Worm (Caenorhabditis elegans): ENCODE measurements around the gene F58G6.3.

- TF ChIP-seq peb-1 (tag; optimal IDR thresholded peaks at IDR 0.05) = no peak
- TF ChIP-seq blmp-1 (tag; optimal IDR thresholded peaks at IDR 0.05; ENCODE audit: insufficient read depth) = no peak
- TF ChIP-seq elt-1 (tag; optimal IDR thresholded peaks at IDR 0.05) = no peak
- no peak for TF ChIP-seq nhr-237 (tag; optimal IDR thresholded peaks at IDR 0.05)
- TF ChIP-seq nhr-12 (tag; optimal IDR thresholded peaks at IDR 0.05) = no peak
- TF ChIP-seq crh-2 (tag; optimal IDR thresholded peaks at IDR 0.05) = no peak
- TF ChIP-seq C34F6.9 (tag; optimal IDR thresholded peaks at IDR 0.05) = no peak
- no peak for TF ChIP-seq nhr-25 (tag; optimal IDR thresholded peaks at IDR 0.05)
- no peak for TF ChIP-seq aly-2 (tag; optimal IDR thresholded peaks at IDR 0.05)
- TF ChIP-seq ceh-16 (tag; optimal IDR thresholded peaks at IDR 0.05) = no peak
- no peak for TF ChIP-seq skn-1 (tag; optimal IDR thresholded peaks at IDR 0.05)
- TF ChIP-seq elt-3 (tag; optimal IDR thresholded peaks at IDR 0.05) = no peak
- TF ChIP-seq ama-1 (optimal IDR thresholded peaks at IDR 0.05) = no peak
- TF ChIP-seq ztf-11 (tag; optimal IDR thresholded peaks at IDR 0.05) = no peak
Observed at ce11 chrIV:9614695-9615094, 38.6 kb upstream of the F58G6.3 start, which contains the start of gene elt-1.

Data from whole organism, L2 larva.